Fruit fly (Drosophila melanogaster) whole organism: Measurements from ENCODE around the gene bam.

Source experiments
- CG8478 ChIP-seq: fragments of >200 bp; optimal IDR thresholded peaks from 2 replicates; lab custom pipeline; 2018; ENCODE audit warnings: inconsistent platforms
- Dll ChIP-seq: fragments of >200 bp; optimal IDR thresholded peaks from 2 replicates; lab custom pipeline; 2017
- EcR ChIP-seq, 2 experiments: fragments of >200 bp; optimal IDR thresholded peaks; 2 replicates each; lab custom pipeline; 2017; ENCODE audit warnings: missing biosample characterization in 2 of 2, missing genetic modification characterization in 2 of 2, missing genetic modification reagents in 2 of 2
- pan ChIP-seq: fragments of >200 bp; optimal IDR thresholded peaks from 2 replicates; lab custom pipeline; 2017
- psq ChIP-seq: fragments of >200 bp; optimal IDR thresholded peaks from 2 replicates; lab custom pipeline; 2017
- usp ChIP-seq: fragments of >200 bp; optimal IDR thresholded peaks from 2 replicates; lab custom pipeline; 2017; ENCODE audit warnings: missing biosample characterization, missing genetic modification characterization, mixed read lengths

bam gene

dm6 chr3R:25245052-25245813 is at the start of gene bam:
Gene bam, minus strand, starts transcription at chr3R:25245109.
- TF ChIP-seq EcR (GFP tag; optimal IDR thresholded peaks at IDR 0.05; lab: Kevin White, UChicago) (no peak), Dll (no peak), usp (no peak), pan (lab: Kevin White, UChicago) (no peak), CG8478 (lab: Kevin White, UChicago) (no peak), psq (lab: Kevin White, UChicago) (no peak)

dm6 chr3R:25292864-25293284 is 48.0 kb upstream of the bam start, which contains the start of gene CG31098:
Gene CG31098, minus strand, starts transcription at chr3R:25292977.
- TF ChIP-seq usp (no peak), CG8478 (lab: Kevin White, UChicago) (no peak)

dm6 chr3R:25289589-25289988 is 44.7 kb upstream of the bam start, which contains the start of gene CG11893:
Gene CG11893, plus strand, starts transcription at chr3R:25289889.
- TF ChIP-seq Dll = no peak
- TF ChIP-seq EcR (GFP tag; optimal IDR thresholded peaks at IDR 0.05; lab: Kevin White, UChicago) = no peak
- no peak for TF ChIP-seq pan (lab: Kevin White, UChicago)
- no peak for TF ChIP-seq CG8478 (lab: Kevin White, UChicago)
- no peak for TF ChIP-seq psq (lab: Kevin White, UChicago)
- TF ChIP-seq usp = no peak

- no peak for TF ChIP-seq pan (lab: Kevin White, UChicago)
- TF ChIP-seq psq (lab: Kevin White, UChicago) = no peak
- no peak for TF ChIP-seq usp
- no peak for TF ChIP-seq CG8478 (lab: Kevin White, UChicago)
- no peak for TF ChIP-seq Dll
- TF ChIP-seq EcR (GFP tag; optimal IDR thresholded peaks at IDR 0.05; lab: Kevin White, UChicago) = no peak
Observed at dm6 chr3R:25287128-25287527, 42.2 kb upstream of the bam start, which contains the start of gene CG13658. Gene CG13658, plus strand, starts transcription at chr3R:25287474.

- TF ChIP-seq usp (no peak), CG8478 (lab: Kevin White, UChicago) (no peak), psq (lab: Kevin White, UChicago) (no peak), pan (lab: Kevin White, UChicago) (no peak), Dll (no peak), EcR (GFP tag; optimal IDR thresholded peaks at IDR 0.05; lab: Kevin White, UChicago) (no peak)
Observed at dm6 chr3R:25285173-25285572, 40.3 kb upstream of the bam start, which contains the start of gene CG31104. Gene CG31104, plus strand, starts transcription at chr3R:25285473.

dm6 chr3R:25283209-25283670 is 38.3 kb upstream of the bam start, which contains the start of gene CG31300:
Gene CG31300, plus strand, starts transcription at chr3R:25283620.
- TF ChIP-seq pan (lab: Kevin White, UChicago) (no peak), EcR (GFP tag; optimal IDR thresholded peaks at IDR 0.05; lab: Kevin White, UChicago) (no peak), usp (no peak), CG8478 (lab: Kevin White, UChicago) (no peak), psq (lab: Kevin White, UChicago) (no peak), Dll (no peak)

- TF ChIP-seq pan (lab: Kevin White, UChicago) (no peak), usp (no peak), EcR (GFP tag; optimal IDR thresholded peaks at IDR 0.05; lab: Kevin White, UChicago) (no peak), CG8478 (lab: Kevin White, UChicago) (no peak), Dll (no peak), psq (lab: Kevin White, UChicago) (no peak)
Observed at dm6 chr3R:25281165-25281564, 36.3 kb upstream of the bam start, which contains the start of gene CG11892. Gene CG11892, plus strand, starts transcription at chr3R:25281548.

- no peak for TF ChIP-seq psq (lab: Kevin White, UChicago)
- TF ChIP-seq EcR (GFP tag; optimal IDR thresholded peaks at IDR 0.05; lab: Kevin White, UChicago) = no peak
- no peak for TF ChIP-seq CG8478 (lab: Kevin White, UChicago)
- no peak for TF ChIP-seq Dll
- TF ChIP-seq pan (lab: Kevin White, UChicago) = no peak
- no peak for TF ChIP-seq usp
Observed at dm6 chr3R:25279796-25280350, 35.0 kb upstream of the bam start, which contains the start of gene CG10514. Gene CG10514, minus strand, starts transcription at chr3R:25279846.

dm6 chr3R:25277112-25277511 is 32.2 kb upstream of the bam start, which contains the start of gene CG10513:
Gene CG10513, minus strand, starts transcription at chr3R:25277212.
- TF ChIP-seq psq (lab: Kevin White, UChicago) (no peak), EcR (GFP tag; optimal IDR thresholded peaks at IDR 0.05; lab: Kevin White, UChicago) (no peak), Dll (no peak), usp (no peak), CG8478 (lab: Kevin White, UChicago) (no peak), pan (lab: Kevin White, UChicago) (no peak)

dm6 chr3R:25275276-25275675 is 30.4 kb upstream of the bam start:
- no peak for TF ChIP-seq Dll
- no peak for TF ChIP-seq EcR (GFP tag; optimal IDR thresholded peaks at IDR 0.05; lab: Kevin White, UChicago)
- no peak for TF ChIP-seq CG8478 (lab: Kevin White, UChicago)
- no peak for TF ChIP-seq pan (lab: Kevin White, UChicago)
- no peak for TF ChIP-seq psq (lab: Kevin White, UChicago)
- TF ChIP-seq usp = no peak

dm6 chr3R:25273537-25273936 is 28.6 kb upstream of the bam start, which contains the start of gene CG11878:
Gene CG11878, plus strand, starts transcription at chr3R:25273837.
- TF ChIP-seq psq (lab: Kevin White, UChicago) (no peak), CG8478 (lab: Kevin White, UChicago) (no peak), usp (no peak), Dll (no peak), pan (lab: Kevin White, UChicago) (no peak), EcR (GFP tag; optimal IDR thresholded peaks at IDR 0.05; lab: Kevin White, UChicago) (no peak)

dm6 chr3R:25269909-25270308 is 25.0 kb upstream of the bam start, which contains the start of the genes CG11889 and CG11891:
Gene CG11889, plus strand, starts transcription at chr3R:25270209.
Gene CG11891, plus strand, starts transcription at chr3R:25270209.
- TF ChIP-seq psq (lab: Kevin White, UChicago) (no peak), Dll (no peak), EcR (GFP tag; optimal IDR thresholded peaks at IDR 0.05; lab: Kevin White, UChicago) (no peak), usp (no peak), pan (lab: Kevin White, UChicago) (no peak), CG8478 (lab: Kevin White, UChicago) (no peak)
